Worm (Caenorhabditis elegans): ENCODE results near the gene F57G12.2.
A peak's percentile ranks its signal among the peaks of the same experiment; 100 is the strongest.

F57G12.2 gene

DNA sequence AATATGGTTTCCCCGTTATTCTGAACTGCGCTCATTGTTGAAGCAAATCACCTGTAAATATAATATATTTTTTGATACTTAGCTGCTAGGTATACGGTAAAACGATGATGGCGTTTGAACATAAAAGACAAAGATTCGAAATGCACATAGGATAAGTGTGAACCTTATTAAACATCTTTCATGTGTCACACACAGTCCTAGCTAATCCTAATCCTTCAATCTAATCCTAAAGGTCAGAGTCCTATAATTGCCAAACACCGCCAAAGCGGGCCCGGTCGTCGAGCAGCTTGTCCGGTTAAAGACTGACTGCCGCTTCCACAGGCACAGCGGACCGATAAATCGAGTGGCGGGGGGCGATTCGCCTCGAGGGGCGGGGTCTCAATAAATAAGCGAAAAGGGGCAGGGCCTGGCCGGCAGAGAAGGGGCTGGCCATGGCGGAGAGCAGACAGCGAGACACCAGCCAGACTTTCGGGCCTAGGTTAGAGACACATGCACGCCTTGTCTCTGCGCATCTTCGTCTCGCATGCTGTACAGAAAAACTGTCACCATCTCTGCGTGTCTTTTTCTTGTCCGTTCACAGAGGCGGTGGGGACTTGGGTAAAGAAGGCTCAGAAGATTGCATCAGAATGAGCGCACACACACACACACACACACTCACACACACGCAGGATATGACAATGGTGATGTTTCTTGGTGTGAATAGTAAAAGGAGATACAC, 11.9 kb upstream of the F57G12.2 start, which contains the start of gene F57G12.1:
TSS of gene F57G12.1 (minus strand) at position 51 of the 718 bp plus-strand sequence.
- TF ChIP-seq him-1 (tag; optimal IDR thresholded peaks at IDR 0.05) (peak; percentile 75), W03F9.2 (tag; optimal IDR thresholded peaks at IDR 0.05) (no peak)

DNA sequence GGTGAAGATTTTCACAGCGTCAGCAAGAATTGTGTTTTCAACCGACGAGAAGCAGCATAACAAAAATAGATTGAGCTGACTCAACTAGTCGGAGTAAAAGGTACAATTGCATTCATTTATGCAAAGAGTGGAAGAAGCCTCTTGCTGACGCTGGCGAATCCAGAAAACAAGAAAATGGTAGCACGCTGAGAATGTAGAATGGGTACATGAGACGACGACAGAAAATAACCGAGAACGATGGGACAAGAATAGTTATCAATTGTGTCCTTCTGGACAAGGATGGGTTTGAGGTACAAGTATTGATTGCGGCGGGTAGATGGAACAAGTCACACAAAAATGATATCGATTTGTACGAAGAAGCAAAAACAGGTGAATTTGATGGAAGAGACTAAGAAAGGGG, 9.5 kb upstream of the F57G12.2 start:
- TF ChIP-seq dao-5 (tag; optimal IDR thresholded peaks at IDR 0.05) (no peak), him-1 (tag; optimal IDR thresholded peaks at IDR 0.05) (no peak), W03F9.2 (tag; optimal IDR thresholded peaks at IDR 0.05) (no peak)

DNA sequence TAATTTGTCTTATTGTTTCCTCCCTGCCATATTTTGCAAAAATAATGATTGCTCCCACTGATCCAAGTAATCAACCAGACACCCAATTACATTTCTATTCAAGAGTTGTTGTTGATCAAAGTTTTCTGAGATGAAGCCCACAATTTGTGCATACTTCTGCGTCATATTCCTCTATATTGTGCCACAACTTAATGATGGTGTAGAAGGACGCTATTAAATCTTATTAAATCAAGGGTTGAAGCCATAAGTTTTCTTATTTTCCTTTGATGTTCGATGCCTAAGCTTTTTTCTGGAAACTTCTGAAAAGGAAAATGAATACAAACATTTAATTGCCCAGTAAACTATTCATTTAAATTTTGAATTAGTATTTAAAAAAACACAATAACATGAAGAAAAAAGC, 8.9 kb upstream of the F57G12.2 start:
- TF ChIP-seq W03F9.2 (tag; optimal IDR thresholded peaks at IDR 0.05) (no peak), him-1 (tag; optimal IDR thresholded peaks at IDR 0.05) (no peak), dao-5 (tag; optimal IDR thresholded peaks at IDR 0.05) (no peak)

DNA sequence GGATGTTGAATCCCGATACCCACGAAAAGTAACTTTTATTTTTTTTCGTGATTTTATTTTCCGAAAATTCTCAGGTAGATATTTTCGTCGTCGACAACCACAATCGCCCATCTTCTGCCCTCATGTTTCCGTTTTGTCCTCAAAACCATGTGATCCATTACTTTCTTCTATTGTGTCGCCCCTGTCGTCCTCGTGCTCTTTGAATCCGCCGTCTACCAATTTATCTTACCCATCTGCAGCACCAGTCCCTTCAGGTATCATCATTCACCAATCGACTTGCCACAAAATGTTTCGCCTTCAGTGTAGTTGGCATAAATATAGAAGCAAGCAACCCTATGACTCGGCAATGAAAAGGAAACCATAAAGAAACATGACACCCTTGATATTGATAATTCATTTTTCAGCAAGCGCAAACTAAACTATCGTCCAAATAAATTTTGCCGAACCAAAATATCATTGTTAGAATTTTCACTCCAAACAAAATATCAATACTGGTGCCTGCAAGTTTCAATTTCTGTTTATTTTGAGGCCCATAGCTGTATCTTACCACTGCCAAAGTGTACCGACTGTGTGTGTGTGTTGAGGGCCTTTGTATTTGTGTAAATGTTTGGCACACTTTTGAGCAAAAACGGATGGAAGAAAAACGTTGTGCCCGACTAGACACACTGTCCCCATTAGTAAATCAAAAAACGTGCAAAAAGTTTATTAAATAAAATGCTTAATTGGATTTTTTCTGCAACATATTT, 8.0 kb upstream of the F57G12.2 start:
- TF ChIP-seq dao-5 (tag; optimal IDR thresholded peaks at IDR 0.05) = no peak
- TF ChIP-seq W03F9.2 (tag; optimal IDR thresholded peaks at IDR 0.05) = no peak
- TF ChIP-seq him-1 (tag; optimal IDR thresholded peaks at IDR 0.05) = no peak

DNA sequence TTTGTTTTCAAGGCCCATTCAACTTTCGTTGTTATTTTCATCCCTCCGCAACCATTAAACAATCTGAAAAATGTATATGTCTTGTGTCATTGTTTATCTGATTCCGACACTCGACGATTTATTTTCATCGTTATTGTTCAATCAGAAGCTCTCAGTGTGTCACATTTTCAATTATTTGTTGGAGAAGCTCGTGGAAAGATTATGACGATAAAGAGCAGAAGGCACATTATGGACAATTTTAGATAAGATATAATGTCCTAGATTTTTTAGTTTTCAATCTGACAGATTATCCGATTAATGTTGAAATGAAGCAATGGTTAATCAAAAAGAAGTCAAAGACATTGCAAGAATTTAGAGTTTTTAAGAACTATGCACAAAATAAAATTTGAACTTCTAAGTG, 5.1 kb upstream of the F57G12.2 start:
- TF ChIP-seq him-1 (tag; optimal IDR thresholded peaks at IDR 0.05) (no peak), W03F9.2 (tag; optimal IDR thresholded peaks at IDR 0.05) (no peak), dao-5 (tag; optimal IDR thresholded peaks at IDR 0.05) (no peak)

DNA sequence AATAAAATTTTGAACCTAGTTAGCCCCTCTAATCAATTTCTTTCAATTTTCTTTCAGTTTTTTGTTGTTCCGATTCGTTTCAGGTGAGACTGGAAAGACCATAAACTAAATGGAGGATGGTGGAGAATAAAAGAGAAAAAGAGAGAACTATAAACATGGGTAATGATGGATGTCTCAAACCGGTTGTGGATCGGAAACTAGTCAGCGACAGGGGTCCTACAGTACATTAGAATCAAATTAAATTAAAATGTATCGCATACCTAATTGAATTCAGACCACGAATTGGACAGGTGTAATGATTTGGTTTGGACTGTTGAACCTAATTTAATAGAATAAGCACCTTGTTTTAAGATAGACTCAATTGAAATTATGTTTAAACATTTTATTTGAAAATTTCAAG, 4.2 kb upstream of the F57G12.2 start:
- TF ChIP-seq him-1 (tag; optimal IDR thresholded peaks at IDR 0.05) (no peak), dao-5 (tag; optimal IDR thresholded peaks at IDR 0.05) (no peak), W03F9.2 (tag; optimal IDR thresholded peaks at IDR 0.05) (no peak)

DNA sequence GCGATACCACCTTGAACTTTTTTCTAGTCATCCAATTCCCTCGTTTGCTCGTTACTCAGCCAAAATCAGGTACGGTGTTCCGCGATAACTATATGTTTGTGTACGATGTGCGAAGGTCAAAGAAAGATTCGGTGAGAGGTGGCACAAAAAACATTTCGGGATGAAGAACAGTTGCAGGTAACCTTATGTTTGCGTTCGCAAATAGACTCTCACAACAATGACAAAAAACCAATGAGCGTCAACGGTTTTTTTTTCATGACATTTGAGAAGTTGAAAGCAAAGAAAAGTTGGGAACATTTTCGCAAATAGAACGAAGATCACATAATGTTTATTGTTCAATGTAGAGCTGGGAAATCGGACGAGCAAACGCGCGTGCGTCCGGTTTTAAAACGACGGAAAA, 2.8 kb upstream of the F57G12.2 start:
- no peak for TF ChIP-seq W03F9.2 (tag; optimal IDR thresholded peaks at IDR 0.05)
- TF ChIP-seq dao-5 (tag; optimal IDR thresholded peaks at IDR 0.05) = no peak
- TF ChIP-seq him-1 (tag; optimal IDR thresholded peaks at IDR 0.05) = no peak

DNA sequence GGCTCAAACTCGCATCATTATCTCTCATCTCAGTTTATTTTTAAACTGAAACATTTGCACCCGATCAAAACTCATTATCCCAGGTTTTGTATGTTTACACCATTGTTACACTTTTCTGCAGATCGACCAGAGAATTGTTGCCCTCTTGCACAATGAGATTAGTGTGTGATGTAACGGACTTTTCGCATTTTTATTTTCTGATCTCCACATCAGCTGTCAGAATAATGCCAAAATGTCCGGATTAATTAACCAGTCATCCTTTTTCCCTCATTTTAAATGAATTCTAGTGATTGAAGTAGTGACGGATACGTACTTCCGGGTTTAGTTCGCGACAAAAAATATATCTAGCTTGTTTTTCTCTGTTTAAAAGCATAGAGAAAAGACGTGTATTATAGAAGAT, 1.2 kb downstream of the F57G12.2 start:
- TF ChIP-seq dao-5 (tag; optimal IDR thresholded peaks at IDR 0.05) (no peak), W03F9.2 (tag; optimal IDR thresholded peaks at IDR 0.05) (no peak), him-1 (tag; optimal IDR thresholded peaks at IDR 0.05) (no peak)

DNA sequence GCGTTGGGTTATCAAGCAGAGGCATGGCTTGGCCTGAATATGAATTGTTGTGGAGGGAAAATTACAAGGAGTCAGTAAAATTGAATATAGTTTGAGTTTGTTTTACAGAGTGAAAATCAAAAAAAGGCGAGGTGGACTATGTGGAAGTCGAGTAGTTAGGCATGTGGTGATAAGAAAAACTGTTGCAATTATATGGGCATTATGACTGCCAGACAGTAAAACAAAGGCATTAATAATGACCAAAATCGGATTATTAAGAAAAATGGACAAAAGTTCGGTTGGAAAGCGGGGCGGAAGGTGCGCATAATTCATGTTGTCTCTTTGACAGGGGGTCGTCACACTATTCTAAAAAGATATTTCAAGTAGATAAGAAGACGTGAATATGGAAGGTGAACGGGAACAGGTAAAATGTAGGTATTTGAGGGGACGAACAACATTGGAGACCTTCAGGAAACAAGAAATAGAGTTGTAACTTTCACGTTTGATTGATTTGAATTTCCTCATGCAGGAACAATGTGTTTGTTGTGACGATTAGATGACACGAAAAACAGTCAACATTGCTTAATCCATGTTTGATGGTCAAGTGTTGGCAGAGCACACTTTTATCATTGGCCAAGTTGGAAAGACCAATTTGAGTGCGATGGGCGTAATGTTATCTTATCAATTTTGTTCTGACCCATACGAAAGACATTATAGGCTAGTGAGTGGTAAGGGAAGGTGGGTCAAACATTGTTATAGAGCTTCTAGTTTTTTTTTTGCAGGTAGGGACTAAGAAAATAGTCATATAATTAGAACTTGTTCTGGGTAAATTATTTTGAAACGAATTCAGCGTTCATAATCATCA, 5.6 kb downstream of the F57G12.2 start, which contains the start of gene mfsd-11:
TSS of gene mfsd-11 (minus strand) at position 51 of the 844 bp plus-strand sequence.
- TF ChIP-seq W03F9.2 (tag; optimal IDR thresholded peaks at IDR 0.05) (no peak), him-1 (tag; optimal IDR thresholded peaks at IDR 0.05) (no peak), dao-5 (tag; optimal IDR thresholded peaks at IDR 0.05) (no peak)

DNA sequence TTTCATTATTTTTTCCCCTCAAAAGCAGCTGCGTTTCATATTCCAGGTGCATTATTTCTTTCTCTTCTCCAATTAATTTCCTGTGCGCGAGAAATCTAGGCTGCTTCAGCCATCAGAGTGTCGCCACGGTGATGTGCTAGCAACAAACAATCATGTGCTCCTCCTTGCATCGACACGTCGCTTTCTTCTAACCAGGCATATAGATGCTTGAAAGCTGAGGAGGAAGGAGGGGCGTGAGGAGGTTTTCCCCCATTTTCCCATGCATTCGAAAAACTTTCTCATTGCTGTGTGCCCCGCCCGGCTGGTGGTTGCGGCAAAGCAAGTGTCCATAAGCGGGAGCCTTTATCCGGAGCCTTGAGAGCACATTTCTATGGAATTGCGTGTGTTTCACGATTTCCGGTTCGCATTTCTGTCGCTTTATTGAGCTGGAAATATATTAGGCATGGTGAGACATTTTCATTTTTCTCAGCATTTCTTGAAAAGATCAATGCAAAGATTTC, 10.2 kb downstream of the F57G12.2 start, which contains the start of gene znf-474:
TSS of gene znf-474 (plus strand) at position 287 of the 500 bp plus-strand sequence.
- TF ChIP-seq dao-5 (tag; optimal IDR thresholded peaks at IDR 0.05) (no peak), W03F9.2 (tag; optimal IDR thresholded peaks at IDR 0.05) (no peak), him-1 (tag; optimal IDR thresholded peaks at IDR 0.05) (no peak)

DNA sequence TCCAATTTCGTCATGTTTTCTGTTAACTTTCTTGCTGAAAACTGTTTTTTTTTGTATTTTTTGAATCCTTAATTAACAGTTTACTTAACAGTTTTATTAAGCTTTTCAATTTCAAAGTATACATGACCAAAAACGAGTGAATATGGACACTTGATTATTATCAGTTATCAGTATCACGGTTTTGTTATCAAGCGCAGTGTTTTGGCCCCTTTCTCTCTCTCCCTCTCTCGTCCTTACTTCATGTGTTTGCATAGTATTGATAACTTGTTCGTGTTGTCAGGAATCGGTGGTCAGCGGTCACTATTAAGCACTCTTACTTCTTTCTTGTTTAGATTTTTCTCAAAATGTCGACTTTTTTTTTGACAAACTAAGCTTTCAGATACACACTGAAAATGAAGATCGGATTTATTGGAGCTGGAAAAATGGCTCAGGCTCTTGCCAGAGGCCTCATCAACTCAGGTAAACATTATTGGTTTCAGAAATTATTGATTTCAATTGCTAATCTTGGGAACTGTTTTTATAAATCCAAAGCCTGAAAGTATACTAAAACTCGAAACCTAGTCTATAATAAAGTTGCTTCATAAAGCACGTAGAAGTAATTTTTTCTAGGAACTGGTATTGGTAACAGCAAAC, 13.3 kb downstream of the F57G12.2 start, which contains the start of gene pycr-1:
TSS of gene pycr-1 (plus strand) at position 380 of the 633 bp plus-strand sequence.
- TF ChIP-seq dao-5 (tag; optimal IDR thresholded peaks at IDR 0.05) (no peak), W03F9.2 (tag; optimal IDR thresholded peaks at IDR 0.05) (no peak), him-1 (tag; optimal IDR thresholded peaks at IDR 0.05) (no peak)

DNA sequence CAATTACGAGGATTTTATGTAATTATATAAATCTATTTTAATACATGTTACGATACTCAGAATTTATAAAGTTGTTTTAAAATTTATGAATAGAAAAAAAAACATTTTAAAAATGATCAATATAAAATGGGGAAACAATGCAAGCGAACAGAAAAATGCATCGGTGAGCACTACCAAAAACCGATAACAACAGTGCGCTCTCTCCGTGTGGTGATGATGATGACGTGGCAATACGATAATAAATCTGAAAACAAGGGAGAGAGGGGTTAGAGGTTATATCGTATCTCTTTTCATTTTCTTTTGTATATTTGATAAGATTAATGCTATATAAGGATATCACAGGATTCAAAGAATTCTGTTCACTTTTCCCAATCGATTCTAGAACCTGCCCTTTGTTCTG, 13.9 kb downstream of the F57G12.2 start:
- no peak for TF ChIP-seq him-1 (tag; optimal IDR thresholded peaks at IDR 0.05)
- no peak for TF ChIP-seq W03F9.2 (tag; optimal IDR thresholded peaks at IDR 0.05)
- TF ChIP-seq dao-5 (tag; optimal IDR thresholded peaks at IDR 0.05) = no peak

DNA sequence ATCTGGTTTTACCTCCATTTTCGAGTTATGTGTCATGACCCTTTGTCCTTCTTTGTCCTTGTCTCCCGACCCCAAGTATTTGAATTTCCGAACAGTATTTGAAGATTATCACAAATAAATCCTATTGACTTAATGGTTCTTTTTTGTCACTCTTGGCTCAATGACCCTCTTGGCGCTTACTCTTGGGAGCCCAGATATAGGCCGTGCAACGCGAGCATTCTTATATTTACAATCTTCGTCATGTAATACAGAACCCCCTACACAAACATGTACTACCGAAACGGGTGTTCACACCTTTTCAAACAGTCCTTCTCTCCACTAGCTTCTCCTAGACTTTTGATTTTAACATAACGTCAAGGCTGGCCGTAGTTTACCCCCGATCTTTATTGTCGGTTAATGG, 16.2 kb downstream of the F57G12.2 start, which contains the start of gene M153.5:
TSS of gene M153.5 (plus strand) at position 301 of the 400 bp plus-strand sequence.
- TF ChIP-seq W03F9.2 (tag; optimal IDR thresholded peaks at IDR 0.05) = no peak
- no peak for TF ChIP-seq him-1 (tag; optimal IDR thresholded peaks at IDR 0.05)
- TF ChIP-seq dao-5 (tag; optimal IDR thresholded peaks at IDR 0.05) = no peak

All from whole organism, L4/young adult.